Fruit fly (Drosophila melanogaster): Measurements from ENCODE around the gene CG13040.

The CG13040 gene

dm6 chr3L:16309972-16310371 lies 16.6 kb downstream of the CG13040 start (continued):
- TF ChIP-seq schlank (tag; optimal IDR thresholded peaks at IDR 0.05), result peak; percentile 67
- TF ChIP-seq CG34422 (GFP tag; IDR thresholded peaks at IDR 0.05), result no peak
- TF ChIP-seq zen (tag; optimal IDR thresholded peaks at IDR 0.05), result no peak
- peak; percentile 11 for TF ChIP-seq caup (GFP tag; optimal IDR thresholded peaks at IDR 0.05; ENCODE audit: severe bottlenecking)
- no peak for TF ChIP-seq inv (GFP tag; IDR thresholded peaks at IDR 0.05; ENCODE audit: partially characterized antibody)
- no peak for TF ChIP-seq twi (tag; optimal IDR thresholded peaks at IDR 0.05)
- no peak for TF ChIP-seq sug (tag; optimal IDR thresholded peaks at IDR 0.05)
- no peak for TF ChIP-seq Neu2 (GFP tag; optimal IDR thresholded peaks at IDR 0.05; ENCODE audit: borderline replicate concordance)
- no peak for TF ChIP-seq Blimp-1 (GFP tag; optimal IDR thresholded peaks at IDR 0.05)
- TF ChIP-seq bab2 (GFP tag; optimal IDR thresholded peaks at IDR 0.05), result no peak
- no peak for TF ChIP-seq amos (GFP tag; IDR thresholded peaks at IDR 0.05; ENCODE audit: partially characterized antibody)
- TF ChIP-seq aop (GFP tag; IDR thresholded peaks at IDR 0.05), result no peak
- TF ChIP-seq C15 (GFP tag; IDR thresholded peaks at IDR 0.05), result no peak
- TF ChIP-seq Ptx1 (GFP tag; IDR thresholded peaks at IDR 0.05), result 0 out of 2 replicates have a peak, but pooled peaks have one; percentile 13
- TF ChIP-seq Abd-B (GFP tag; optimal IDR thresholded peaks at IDR 0.05), result no peak
- no peak for TF ChIP-seq Trl (optimal IDR thresholded peaks at IDR 0.05)
- TF ChIP-seq Trl (GFP tag; optimal IDR thresholded peaks at IDR 0.05), result peak; percentile 38
- TF ChIP-seq stwl (tag; optimal IDR thresholded peaks at IDR 0.05), result no peak
- peak; percentile 63 for TF ChIP-seq CG9817 (tag; optimal IDR thresholded peaks at IDR 0.05)
- peak; percentile 38 for TF ChIP-seq CG30403 (GFP tag; optimal IDR thresholded peaks at IDR 0.05)
- no peak for TF ChIP-seq CG2116 (GFP tag; optimal IDR thresholded peaks at IDR 0.05)
- peak; percentile 10 for TF ChIP-seq CG15269 (tag; optimal IDR thresholded peaks at IDR 0.05)
- TF ChIP-seq CG11247 (GFP tag; IDR thresholded peaks at IDR 0.05), result peak; percentile 49
- no peak for TF ChIP-seq CG1529 (GFP tag; optimal IDR thresholded peaks at IDR 0.05)
- no peak for TF ChIP-seq fd102C (GFP tag; optimal IDR thresholded peaks at IDR 0.05)
- TF ChIP-seq lmd (GFP tag; IDR thresholded peaks at IDR 0.05), result peak; percentile 39; the same call in 1 of the 2 replicates
- TF ChIP-seq nerfin-1 (tag; optimal IDR thresholded peaks at IDR 0.05), result no peak
- no peak for TF ChIP-seq CG11560 (tag; IDR thresholded peaks at IDR 0.05)
- TF ChIP-seq CG1602 (GFP tag; optimal IDR thresholded peaks at IDR 0.05), result no peak
- peak; percentile 35 for TF ChIP-seq gem (tag; optimal IDR thresholded peaks at IDR 0.05)
- peak; percentile 63 for TF ChIP-seq Hmr (GFP tag; optimal IDR thresholded peaks at IDR 0.05)
- peak; percentile 53; the same call in 1 of the 2 replicates for TF ChIP-seq wdn (GFP tag; IDR thresholded peaks at IDR 0.05)
- TF ChIP-seq Sox100B (GFP tag; optimal IDR thresholded peaks at IDR 0.05), result no peak
- TF ChIP-seq CG8944 (GFP tag; optimal IDR thresholded peaks at IDR 0.05), result no peak
- no peak for TF ChIP-seq nerfin-2 (GFP tag; IDR thresholded peaks at IDR 0.05; ENCODE audit: partially characterized antibody)
- no peak for TF ChIP-seq emc (GFP tag; optimal IDR thresholded peaks at IDR 0.05)
- TF ChIP-seq Rfx (GFP tag; IDR thresholded peaks at IDR 0.05), result peak; percentile 71
- no peak for TF ChIP-seq E2f1 (GFP tag; IDR thresholded peaks at IDR 0.05)
- 0 out of 2 replicates have a peak, but pooled peaks have one; percentile 20 for TF ChIP-seq CG31224 (GFP tag; IDR thresholded peaks at IDR 0.05)
- peak; percentile 4 for TF ChIP-seq pho (GFP tag; optimal IDR thresholded peaks at IDR 0.05)
- 0 out of 2 replicates have a peak, but pooled peaks have one; percentile 29 for TF ChIP-seq ranshi (GFP tag; IDR thresholded peaks at IDR 0.05)
- peak; percentile 2 for TF ChIP-seq Fer3 (tag; optimal IDR thresholded peaks at IDR 0.05)
- TF ChIP-seq Optix (GFP tag; IDR thresholded peaks at IDR 0.05), result no peak
- TF ChIP-seq Spps (tag; optimal IDR thresholded peaks at IDR 0.05), result no peak
- TF ChIP-seq CG8478 (optimal IDR thresholded peaks at IDR 0.05), result no peak
- no peak for TF ChIP-seq Hand (GFP tag; optimal IDR thresholded peaks at IDR 0.05)
- no peak for TF ChIP-seq cg (GFP tag; optimal IDR thresholded peaks at IDR 0.05)
- no peak for TF ChIP-seq CG8388 (GFP tag; optimal IDR thresholded peaks at IDR 0.05)
- TF ChIP-seq fd64A (GFP tag; optimal IDR thresholded peaks at IDR 0.05), result no peak
- TF ChIP-seq unpg (GFP tag; optimal IDR thresholded peaks at IDR 0.05), result peak; percentile 20
- TF ChIP-seq vfl (GFP tag; optimal IDR thresholded peaks at IDR 0.05), result no peak
